Fruit fly (Drosophila melanogaster) whole organism, embryonic: ENCODE results near the gene CG3529.

ENCODE experiments used
- Bdp1 ChIP-seq: fragments of 200-800 bp; sonication (Bioruptor generic); optimal IDR thresholded peaks from 3 replicates; lab custom pipeline; 2016; ENCODE audit warnings: missing biosample characterization, missing genetic modification characterization
- CG10209 ChIP-seq: fragments of 200-800 bp; sonication (Bioruptor generic); optimal IDR thresholded peaks from 3 replicates; lab custom pipeline; 2017; ENCODE audit warnings: missing biosample characterization, mild to moderate bottlenecking, missing genetic modification characterization, missing genetic modification reagents
- CG10366 ChIP-seq: fragments of 200-800 bp; sonication (Bioruptor generic); IDR thresholded peaks from 2 replicates; pipeline ENCODE4 v1.3.6; 2022; ENCODE audit warnings: missing biosample characterization, missing genetic modification characterization
- CG11696 ChIP-seq: fragments of 200-800 bp; sonication (Bioruptor generic); IDR thresholded peaks from 2 replicates; pipeline ENCODE4 v1.3.6; 2022; ENCODE audit warnings: missing biosample characterization, missing genetic modification characterization
- CG12391 ChIP-seq: fragments of 200-800 bp; sonication (Bioruptor generic); optimal IDR thresholded peaks from 3 replicates; lab custom pipeline; 2018; ENCODE audit warnings: missing biosample characterization, mild to moderate bottlenecking, missing genetic modification characterization, moderate library complexity
- CG13287 ChIP-seq: fragments of 200-800 bp; sonication (Bioruptor generic); IDR thresholded peaks from 2 replicates; pipeline ENCODE4 v1.3.6; 2022; ENCODE audit warnings: missing biosample characterization, missing genetic modification characterization; ENCODE audit not compliant: partially characterized antibody
- CG1647 ChIP-seq: fragments of 200-800 bp; sonication (Bioruptor generic); optimal IDR thresholded peaks from 3 replicates; lab custom pipeline; 2016; ENCODE audit warnings: missing biosample characterization, missing genetic modification characterization
- CG2116 ChIP-seq: fragments of 200-800 bp; sonication (Bioruptor generic); optimal IDR thresholded peaks from 3 replicates; lab custom pipeline; 2018; ENCODE audit warnings: missing biosample characterization, mild to moderate bottlenecking, missing genetic modification characterization
- CG2202 ChIP-seq: fragments of 200-800 bp; sonication (Bioruptor generic); optimal IDR thresholded peaks from 2 replicates; lab custom pipeline; 2018; ENCODE audit warnings: missing biosample characterization, mild to moderate bottlenecking, missing genetic modification characterization
- CG34376 ChIP-seq: fragments of 200-800 bp; sonication (Bioruptor generic); optimal IDR thresholded peaks from 2 replicates; lab custom pipeline; 2018; ENCODE audit warnings: missing biosample characterization, mild to moderate bottlenecking, missing genetic modification characterization
- CG4424 ChIP-seq: fragments of 200-800 bp; sonication (Bioruptor generic); optimal IDR thresholded peaks from 3 replicates; lab custom pipeline; 2016; ENCODE audit warnings: missing biosample characterization, missing genetic modification characterization
- CG4730 ChIP-seq: fragments of 200-800 bp; sonication (Bioruptor generic); IDR thresholded peaks from 2 replicates; pipeline ENCODE4 v1.3.6; 2022; ENCODE audit warnings: missing biosample characterization, missing genetic modification characterization
- CG6813 ChIP-seq: fragments of 200-800 bp; sonication (Bioruptor generic); optimal IDR thresholded peaks from 2 replicates; lab custom pipeline; 2017; ENCODE audit warnings: missing biosample characterization, missing genetic modification characterization, mild to moderate bottlenecking, moderate library complexity, missing genetic modification reagents
- CG7963 ChIP-seq: fragments of 200-800 bp; sonication (Bioruptor generic); IDR thresholded peaks from 3 replicates; pipeline ENCODE4 v1.3.6; 2022; ENCODE audit warnings: missing biosample characterization, missing genetic modification characterization; ENCODE audit not compliant: partially characterized antibody
- CG8924 ChIP-seq: fragments of 200-800 bp; optimal IDR thresholded peaks from 3 replicates; lab custom pipeline; 2019; ENCODE audit warnings: missing biosample characterization, mild to moderate bottlenecking, missing genetic modification characterization, moderate library complexity
- CG8944 ChIP-seq: fragments of 200-800 bp; sonication (Bioruptor generic); optimal IDR thresholded peaks from 3 replicates; lab custom pipeline; 2016; ENCODE audit warnings: missing biosample characterization, missing genetic modification characterization
- CrebB ChIP-seq: fragments of 200-800 bp; sonication (Bioruptor generic); optimal IDR thresholded peaks from 3 replicates; lab custom pipeline; 2018; ENCODE audit warnings: missing biosample characterization, mild to moderate bottlenecking, missing genetic modification characterization
- D ChIP-seq, 2 experiments: fragments of 200-800 bp in 1 of 2; fragments of >200 bp in 1 of 2; sonication (Bioruptor generic) in 1 of 2; optimal IDR thresholded peaks; 2 replicates in 1 of 2; 3 replicates in 1 of 2; lab custom pipeline; 2017; ENCODE audit warnings: mild to moderate bottlenecking in 1 of 2, missing biosample characterization in 1 of 2, missing genetic modification characterization in 1 of 2, missing genetic modification reagents in 1 of 2
- Elba2 ChIP-seq: fragments of 200-800 bp; sonication (Bioruptor generic); optimal IDR thresholded peaks from 3 replicates; lab custom pipeline; 2016; ENCODE audit warnings: missing biosample characterization, missing genetic modification characterization
- Fer2 ChIP-seq: fragments of 200-800 bp; sonication (Bioruptor generic); optimal IDR thresholded peaks from 2 replicates; lab custom pipeline; 2018; ENCODE audit warnings: missing biosample characterization, mild to moderate bottlenecking, missing genetic modification characterization, moderate library complexity
- Mes4 ChIP-seq: fragments of 200-800 bp; sonication (Bioruptor generic); optimal IDR thresholded peaks from 2 replicates; lab custom pipeline; 2016; ENCODE audit warnings: missing biosample characterization, missing genetic modification characterization
- Myb ChIP-seq: fragments of 200-800 bp; sonication (Bioruptor generic); optimal IDR thresholded peaks from 2 replicates; lab custom pipeline; 2016; ENCODE audit warnings: missing biosample characterization, missing genetic modification characterization
- Poxn ChIP-seq: fragments of 200-800 bp; sonication (Bioruptor generic); IDR thresholded peaks from 2 replicates; pipeline ENCODE4 v1.3.6; 2022; ENCODE audit warnings: missing biosample characterization, missing genetic modification characterization
- TFAM ChIP-seq: fragments of 200-800 bp; sonication (Bioruptor generic); optimal IDR thresholded peaks from 2 replicates; lab custom pipeline; 2017; ENCODE audit warnings: missing biosample characterization, missing genetic modification characterization, inconsistent platforms
- Trl ChIP-seq, 3 experiments: fragments of >200 bp in 2 of 3; fragments of 200-800 bp in 1 of 3; sonication (Bioruptor generic) in 1 of 3; optimal IDR thresholded peaks; 2 replicates in 1 of 3; 3 replicates in 2 of 3; lab custom pipeline; 2016 to 2017; ENCODE audit warnings: missing biosample characterization in 1 of 3, missing genetic modification characterization in 1 of 3
- Usf ChIP-seq: fragments of 200-800 bp; sonication (Bioruptor generic); optimal IDR thresholded peaks from 2 replicates; lab custom pipeline; 2017; ENCODE audit warnings: missing genotype, missing biosample characterization, missing genetic modification characterization
- chif ChIP-seq, 2 experiments: fragments of 200-800 bp; sonication (Bioruptor generic); optimal IDR thresholded peaks; 3 replicates each; lab custom pipeline; 2016; ENCODE audit warnings: missing biosample characterization in 2 of 2, missing genetic modification characterization in 2 of 2
- ci ChIP-seq: fragments of 200-800 bp; sonication (Bioruptor generic); IDR thresholded peaks from 3 replicates; pipeline ENCODE4 v1.3.6; 2022; ENCODE audit warnings: missing biosample characterization, missing genetic modification characterization
- corto ChIP-seq: fragments of 200-800 bp; sonication (Bioruptor generic); optimal IDR thresholded peaks from 2 replicates; lab custom pipeline; 2016; ENCODE audit warnings: missing biosample characterization, mild to moderate bottlenecking, missing genetic modification characterization, moderate library complexity
- da ChIP-seq: fragments of 200-800 bp; sonication (Bioruptor generic); optimal IDR thresholded peaks from 2 replicates; lab custom pipeline; 2016; ENCODE audit warnings: missing biosample characterization, missing genetic modification characterization
- dati ChIP-seq: fragments of 200-800 bp; sonication (Bioruptor generic); IDR thresholded peaks from 2 replicates; pipeline ENCODE4 v1.3.6; 2022; ENCODE audit warnings: missing biosample characterization, missing genetic modification characterization
- dimm ChIP-seq: fragments of 200-800 bp; sonication (Bioruptor generic); IDR thresholded peaks from 2 replicates; pipeline ENCODE4 v1.3.6; 2022; ENCODE audit warnings: missing biosample characterization, missing genetic modification characterization
- dm ChIP-seq: fragments of 200-800 bp; sonication (Bioruptor generic); optimal IDR thresholded peaks from 3 replicates; lab custom pipeline; 2016; ENCODE audit warnings: missing biosample characterization, missing genetic modification characterization
- en ChIP-seq: fragments of 200-800 bp; sonication (Bioruptor generic); optimal IDR thresholded peaks from 2 replicates; lab custom pipeline; 2016; ENCODE audit warnings: missing biosample characterization, missing genetic modification characterization
- eyg ChIP-seq: fragments of 200-800 bp; sonication (Bioruptor generic); optimal IDR thresholded peaks from 3 replicates; lab custom pipeline; 2016; ENCODE audit warnings: missing biosample characterization, missing genetic modification characterization
- grn ChIP-seq: fragments of 200-800 bp; sonication (Bioruptor generic); optimal IDR thresholded peaks from 3 replicates; lab custom pipeline; 2017; ENCODE audit warnings: missing biosample characterization, missing genetic modification characterization
- hbn ChIP-seq: fragments of 200-800 bp; sonication (Bioruptor generic); IDR thresholded peaks from 2 replicates; pipeline ENCODE4 v1.3.6; 2022; ENCODE audit warnings: missing biosample characterization, missing genetic modification characterization; ENCODE audit not compliant: partially characterized antibody
- ind ChIP-seq: fragments of 200-800 bp; sonication (Bioruptor generic); optimal IDR thresholded peaks from 3 replicates; lab custom pipeline; 2016; ENCODE audit warnings: missing biosample characterization, missing genetic modification characterization
- lab ChIP-seq: fragments of 200-800 bp; sonication (Bioruptor generic); optimal IDR thresholded peaks from 3 replicates; lab custom pipeline; 2017; ENCODE audit warnings: missing biosample characterization, missing genetic modification characterization, mild to moderate bottlenecking, moderate library complexity, missing genetic modification reagents
- lilli ChIP-seq: fragments of 200-800 bp; sonication (Bioruptor generic); optimal IDR thresholded peaks from 3 replicates; lab custom pipeline; 2016; ENCODE audit warnings: missing biosample characterization, missing genetic modification characterization
- nom ChIP-seq: fragments of 200-800 bp; sonication (Bioruptor generic); optimal IDR thresholded peaks from 2 replicates; lab custom pipeline; 2017; ENCODE audit warnings: missing biosample characterization, missing genetic modification characterization, mild to moderate bottlenecking, moderate library complexity, missing genetic modification reagents
- pan ChIP-seq, 4 experiments: fragments of >200 bp in 3 of 4; fragments of 200-800 bp in 1 of 4; sonication (Bioruptor generic) in 1 of 4; optimal IDR thresholded peaks in 3 of 4; IDR thresholded peaks in 1 of 4; 2 replicates each; pipeline versions ENCODE4 v1.3.6 to Lab custom; 2017 to 2022; ENCODE audit warnings: missing biosample characterization in 2 of 4, missing genetic modification characterization in 2 of 4, mixed read lengths in 1 of 4
- pros ChIP-seq: fragments of 200-800 bp; sonication (Bioruptor generic); optimal IDR thresholded peaks from 3 replicates; lab custom pipeline; 2019; ENCODE audit warnings: missing biosample characterization, mild to moderate bottlenecking, missing genetic modification characterization, moderate library complexity
- ranshi ChIP-seq: fragments of 200-800 bp; sonication (Bioruptor generic); IDR thresholded peaks from 2 replicates; pipeline ENCODE4 v1.3.6; 2022; ENCODE audit warnings: missing biosample characterization, missing genetic modification characterization
- sc ChIP-seq, 3 experiments: fragments of >200 bp in 2 of 3; fragments of 200-800 bp in 1 of 3; sonication (Bioruptor generic) in 1 of 3; optimal IDR thresholded peaks; 2 replicates in 2 of 3; 3 replicates in 1 of 3; lab custom pipeline; 2017; ENCODE audit warnings: mild to moderate bottlenecking in 1 of 3, missing biosample characterization in 1 of 3, missing genetic modification characterization in 1 of 3, missing genetic modification reagents in 1 of 3
- shn ChIP-seq: fragments of 200-800 bp; sonication (Bioruptor generic); optimal IDR thresholded peaks from 3 replicates; lab custom pipeline; 2016; ENCODE audit warnings: missing biosample characterization, missing genetic modification characterization
- sqz ChIP-seq: fragments of 200-800 bp; sonication (Bioruptor generic); optimal IDR thresholded peaks from 3 replicates; lab custom pipeline; 2018; ENCODE audit warnings: missing biosample characterization, mild to moderate bottlenecking, missing genetic modification characterization
- tio ChIP-seq: fragments of 200-800 bp; sonication (Bioruptor generic); optimal IDR thresholded peaks from 2 replicates; lab custom pipeline; 2017; ENCODE audit warnings: missing biosample characterization, missing genetic modification characterization, inconsistent platforms

The CG3529 gene

DNA sequence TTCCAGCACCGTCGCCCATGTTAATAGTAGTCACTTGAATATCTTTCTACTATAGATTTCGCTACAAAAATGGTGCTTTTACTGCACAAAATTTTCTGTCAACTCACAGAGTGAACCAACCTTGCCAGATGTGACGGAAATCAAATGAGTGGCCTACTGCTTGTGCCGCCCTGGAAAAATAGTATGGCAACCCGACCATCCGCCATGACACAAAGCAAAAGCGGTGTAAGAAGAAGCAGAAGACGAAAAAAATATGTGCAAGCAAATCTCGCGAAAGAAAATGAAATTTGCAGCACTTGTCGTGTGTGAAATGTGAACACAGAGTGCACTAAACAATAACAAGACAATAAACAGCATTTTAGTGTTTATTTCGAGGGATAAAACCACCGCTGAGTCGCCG is 30.2 kb downstream of the CG3529 start, which contains the start of the genes Uch-L5 and Jarid2 (continued):
- TF ChIP-seq ranshi (GFP tag; lab: Robert Waterston, UW), result peak; percentile 37; the same call in 1 of the 2 replicates
- TF ChIP-seq CG6813 (GFP tag; lab: Kevin White, UChicago), result no peak
- peak; percentile 46 for TF ChIP-seq shn (GFP tag; lab: Kevin White, UChicago)
- TF ChIP-seq Mes4 (GFP tag; lab: Kevin White, UChicago), result peak; percentile 14
- peak; percentile 33; the same call in 1 of the 2 replicates for TF ChIP-seq CG13287 (GFP tag; lab: Robert Waterston, UW)
- peak; percentile 33 to 38 for TF ChIP-seq chif (GFP tag; optimal IDR thresholded peaks at IDR 0.05; lab: Kevin White, UChicago)
- peak; percentile 42 for TF ChIP-seq CG34376 (GFP tag; lab: Kevin White, UChicago)
- no peak for TF ChIP-seq dimm (GFP tag; lab: Robert Waterston, UW)
- no peak for TF ChIP-seq corto (GFP tag; lab: Kevin White, UChicago)
- no peak for TF ChIP-seq CG4730 (GFP tag; lab: Robert Waterston, UW)
- no peak for TF ChIP-seq D (optimal IDR thresholded peaks at IDR 0.05; lab: Kevin White, UChicago)
- TF ChIP-seq D (GFP tag; optimal IDR thresholded peaks at IDR 0.05; lab: Kevin White, UChicago), result no peak
- TF ChIP-seq da (GFP tag; lab: Kevin White, UChicago), result peak; percentile 37
- peak; percentile 29 for TF ChIP-seq CG8944 (GFP tag; lab: Kevin White, UChicago)
- TF ChIP-seq lab (GFP tag; lab: Kevin White, UChicago), result peak; percentile 65
- TF ChIP-seq Usf (GFP tag; lab: Kevin White, UChicago), result no peak
- TF ChIP-seq pan (optimal IDR thresholded peaks at IDR 0.05; lab: Kevin White, UChicago), result no peak
- TF ChIP-seq pan (GFP tag; optimal IDR thresholded peaks at IDR 0.05 in 1 of 2, IDR thresholded peaks at IDR 0.05 in 1 of 2), result no peak
- TF ChIP-seq CG2202 (tag; lab: Kevin White, UChicago), result no peak
- TF ChIP-seq CG10209 (GFP tag; lab: Kevin White, UChicago), result peak; percentile 15
- TF ChIP-seq CG12391 (tag; lab: Kevin White, UChicago), result peak; percentile 54
- peak; percentile 11 for TF ChIP-seq Elba2
- peak; percentile 72 for TF ChIP-seq lilli (GFP tag; lab: Kevin White, UChicago)
- peak; percentile 63 for TF ChIP-seq ind (GFP tag; lab: Kevin White, UChicago)
- peak; percentile 28 for TF ChIP-seq CG4424 (GFP tag; lab: Kevin White, UChicago)
- no peak for TF ChIP-seq CG11696 (GFP tag; lab: Robert Waterston, UW)
- no peak for TF ChIP-seq Poxn (GFP tag; lab: Robert Waterston, UW)
- TF ChIP-seq CG1647, result peak; percentile 46
- TF ChIP-seq TFAM, result no peak
- TF ChIP-seq Fer2, result no peak
- TF ChIP-seq Bdp1 (GFP tag; lab: Kevin White, UChicago), result peak; percentile 24
- no peak for TF ChIP-seq en
- TF ChIP-seq sqz (GFP tag; lab: Kevin White, UChicago), result peak; percentile 77
- TF ChIP-seq CrebB (tag; lab: Kevin White, UChicago), result peak; percentile 58
- TF ChIP-seq Trl (optimal IDR thresholded peaks at IDR 0.05; lab: Kevin White, UChicago), result no peak
- TF ChIP-seq Trl (GFP tag; optimal IDR thresholded peaks at IDR 0.05; lab: Kevin White, UChicago), result peak; percentile 66
- TF ChIP-seq CG10366, result no peak
- peak; percentile 40 for TF ChIP-seq nom (GFP tag; lab: Kevin White, UChicago)
- no peak for TF ChIP-seq pros
- no peak for TF ChIP-seq tio
- TF ChIP-seq eyg (GFP tag; lab: Kevin White, UChicago), result peak; percentile 5
- no peak for TF ChIP-seq hbn (GFP tag; lab: Robert Waterston, UW)
- TF ChIP-seq dati (GFP tag; lab: Robert Waterston, UW), result no peak
- TF ChIP-seq sc (optimal IDR thresholded peaks at IDR 0.05; lab: Kevin White, UChicago), result no peak
- TF ChIP-seq sc (GFP tag; optimal IDR thresholded peaks at IDR 0.05; lab: Kevin White, UChicago), result no peak
- TF ChIP-seq ci (GFP tag; lab: Robert Waterston, UW), result peak; percentile 79; the same call in 2 of the 3 replicates
- TF ChIP-seq Myb, result peak; percentile 63
- TF ChIP-seq grn (GFP tag; lab: Kevin White, UChicago), result no peak
- TF ChIP-seq dm, result peak; percentile 81
- TF ChIP-seq CG2116 (GFP tag; lab: Kevin White, UChicago), result peak; percentile 63
- peak; percentile 58 for TF ChIP-seq CG8924 (tag; lab: Kevin White, UChicago)
- 0 out of 3 replicates have a peak, but pooled peaks have one; percentile 8 for TF ChIP-seq CG7963 (GFP tag; lab: Robert Waterston, UW)
